Fruit fly (Drosophila melanogaster) whole organism, embryonic: Measurements from ENCODE around the gene dpp.

Source experiments
- Adf1 ChIP-seq: fragments of 200-800 bp; sonication (Bioruptor generic); IDR thresholded peaks from 2 replicates; pipeline ENCODE4 v1.3.6; 2022; ENCODE audit warnings: missing biosample characterization, missing genetic modification characterization
- Antp ChIP-seq: fragments of 200-800 bp; sonication (Bioruptor generic); optimal IDR thresholded peaks from 3 replicates; lab custom pipeline; 2016; ENCODE audit warnings: missing biosample characterization, missing genetic modification characterization
- Asciz ChIP-seq: fragments of 200-800 bp; sonication (Bioruptor generic); optimal IDR thresholded peaks from 2 replicates; lab custom pipeline; 2017; ENCODE audit warnings: missing biosample characterization, mild to moderate bottlenecking, missing genetic modification characterization, missing genetic modification reagents
- Blimp-1 ChIP-seq: fragments of 200-800 bp; sonication (Bioruptor generic); optimal IDR thresholded peaks from 3 replicates; lab custom pipeline; 2018; ENCODE audit warnings: missing biosample characterization, missing genetic modification characterization, mild to moderate bottlenecking, moderate library complexity, missing genetic modification reagents
- C15 ChIP-seq: fragments of 200-800 bp; sonication (Bioruptor generic); IDR thresholded peaks from 3 replicates; pipeline ENCODE4 v1.3.6; 2022; ENCODE audit warnings: missing biosample characterization, missing genetic modification characterization
- CG11504 ChIP-seq: fragments of 200-800 bp; sonication (Bioruptor generic); optimal IDR thresholded peaks from 3 replicates; lab custom pipeline; 2019; ENCODE audit warnings: missing biosample characterization, mild to moderate bottlenecking, missing genetic modification characterization, moderate library complexity
- CG12659 ChIP-seq: fragments of 200-800 bp; sonication (Bioruptor generic); optimal IDR thresholded peaks from 3 replicates; lab custom pipeline; 2017; ENCODE audit warnings: mild to moderate bottlenecking, missing biosample characterization, missing genetic modification reagents, missing genetic modification characterization
- CG13296 ChIP-seq: fragments of 200-800 bp; sonication (Bioruptor generic); optimal IDR thresholded peaks from 3 replicates; lab custom pipeline; 2018; ENCODE audit warnings: missing biosample characterization, mild to moderate bottlenecking, missing genetic modification characterization
- CG13775 ChIP-seq: fragments of 200-800 bp; sonication (Bioruptor generic); optimal IDR thresholded peaks from 3 replicates; lab custom pipeline; 2017; ENCODE audit warnings: missing biosample characterization, mild to moderate bottlenecking, missing genetic modification characterization
- CG13894 ChIP-seq: fragments of 200-800 bp; sonication (Bioruptor generic); optimal IDR thresholded peaks from 3 replicates; lab custom pipeline; 2018; ENCODE audit warnings: missing biosample characterization, mild to moderate bottlenecking, missing genetic modification characterization, moderate library complexity
- CG14667 ChIP-seq: fragments of 200-800 bp; sonication (Bioruptor generic); IDR thresholded peaks from 2 replicates; pipeline ENCODE4 v1.3.6; 2022; ENCODE audit warnings: missing biosample characterization, missing genetic modification characterization
- CG14710 ChIP-seq: fragments of 200-800 bp; sonication (Bioruptor generic); optimal IDR thresholded peaks from 3 replicates; lab custom pipeline; 2019; ENCODE audit warnings: missing biosample characterization, mild to moderate bottlenecking, missing genetic modification characterization, moderate library complexity
- CG17186 ChIP-seq: fragments of 200-800 bp; sonication (Bioruptor generic); optimal IDR thresholded peaks from 3 replicates; lab custom pipeline; 2017; ENCODE audit warnings: missing biosample characterization, missing genetic modification reagents, missing genetic modification characterization
- CG1792 ChIP-seq: fragments of 200-800 bp; sonication (Bioruptor generic); optimal IDR thresholded peaks from 2 replicates; lab custom pipeline; 2016; ENCODE audit warnings: missing biosample characterization, missing genetic modification characterization
- CG18262 ChIP-seq: fragments of 200-800 bp; optimal IDR thresholded peaks from 3 replicates; lab custom pipeline; 2019; ENCODE audit warnings: missing biosample characterization, mild to moderate bottlenecking, missing genetic modification characterization, moderate library complexity
- CG18476 ChIP-seq: fragments of 200-800 bp; sonication (Bioruptor generic); optimal IDR thresholded peaks from 2 replicates; lab custom pipeline; 2016; ENCODE audit warnings: missing biosample characterization, mild to moderate bottlenecking, missing genetic modification characterization
- CG18764 ChIP-seq: fragments of 200-800 bp; sonication (Bioruptor generic); optimal IDR thresholded peaks from 3 replicates; lab custom pipeline; 2016; ENCODE audit warnings: missing biosample characterization, missing genetic modification characterization
- CG3065 ChIP-seq: fragments of 200-800 bp; sonication (Bioruptor generic); optimal IDR thresholded peaks from 2 replicates; lab custom pipeline; 2016; ENCODE audit warnings: missing biosample characterization, missing genetic modification characterization
- CG31441 ChIP-seq: fragments of 200-800 bp; sonication (Bioruptor generic); IDR thresholded peaks from 2 replicates; pipeline ENCODE4 v1.3.6; 2022; ENCODE audit warnings: missing biosample characterization, missing genetic modification characterization
- CG4820 ChIP-seq: fragments of 200-800 bp; sonication (Bioruptor generic); optimal IDR thresholded peaks from 3 replicates; lab custom pipeline; 2016; ENCODE audit warnings: missing biosample characterization, missing genetic modification characterization
- CG4854 ChIP-seq: fragments of 200-800 bp; sonication (Bioruptor generic); optimal IDR thresholded peaks from 2 replicates; lab custom pipeline; 2016; ENCODE audit warnings: missing biosample characterization, missing genetic modification characterization, inconsistent platforms
- CG5953 ChIP-seq: fragments of 200-800 bp; sonication (Bioruptor generic); IDR thresholded peaks from 2 replicates; pipeline ENCODE4 v1.3.6; 2022; ENCODE audit warnings: missing biosample characterization, missing genetic modification characterization
- CG6854 ChIP-seq: fragments of 200-800 bp; sonication (Bioruptor generic); optimal IDR thresholded peaks from 3 replicates; lab custom pipeline; 2017; ENCODE audit warnings: missing biosample characterization, mild to moderate bottlenecking, missing genetic modification characterization
- CG7987 ChIP-seq: fragments of 200-800 bp; sonication (Bioruptor generic); optimal IDR thresholded peaks from 2 replicates; lab custom pipeline; 2018; ENCODE audit warnings: missing biosample characterization, mild to moderate bottlenecking, missing genetic modification characterization, moderate library complexity
- CG8478 ChIP-seq: fragments of >200 bp; optimal IDR thresholded peaks from 2 replicates; lab custom pipeline; 2018
- Dfd ChIP-seq, 2 experiments: fragments of >200 bp; optimal IDR thresholded peaks; 2 replicates each; lab custom pipeline; 2017; ENCODE audit warnings: missing biosample characterization in 2 of 2, missing genetic modification characterization in 2 of 2
- GATAe ChIP-seq: fragments of 200-800 bp; sonication (Bioruptor generic); conservative IDR thresholded peaks from 2 replicates; pipeline ENCODE4 v1.3.6; 2022; ENCODE audit warnings: missing biosample characterization, missing genetic modification characterization
- HLH4C ChIP-seq: fragments of 200-800 bp; sonication (Bioruptor generic); IDR thresholded peaks from 3 replicates; pipeline ENCODE4 v1.3.6; 2022; ENCODE audit warnings: missing biosample characterization, missing genetic modification characterization; ENCODE audit not compliant: partially characterized antibody
- Hey ChIP-seq: fragments of 200-800 bp; sonication (Bioruptor generic); optimal IDR thresholded peaks from 3 replicates; lab custom pipeline; 2018; ENCODE audit warnings: missing biosample characterization, mild to moderate bottlenecking, missing genetic modification characterization
- Med ChIP-seq: fragments of 200-800 bp; sonication (Bioruptor generic); peaks from one replicate; lab custom pipeline; 2016; ENCODE audit warnings: missing biosample characterization, missing genetic modification characterization, mild to moderate bottlenecking, inconsistent platforms, moderate library complexity
- Mes4 ChIP-seq: fragments of 200-800 bp; sonication (Bioruptor generic); optimal IDR thresholded peaks from 2 replicates; lab custom pipeline; 2016; ENCODE audit warnings: missing biosample characterization, missing genetic modification characterization
- Myb ChIP-seq: fragments of 200-800 bp; sonication (Bioruptor generic); optimal IDR thresholded peaks from 2 replicates; lab custom pipeline; 2016; ENCODE audit warnings: missing biosample characterization, missing genetic modification characterization
- NfI ChIP-seq: fragments of 200-800 bp; sonication (Bioruptor generic); optimal IDR thresholded peaks from 3 replicates; lab custom pipeline; 2018; ENCODE audit warnings: missing biosample characterization, mild to moderate bottlenecking, missing genetic modification characterization, moderate library complexity
- Rx ChIP-seq: fragments of 200-800 bp; sonication (Bioruptor generic); IDR thresholded peaks from 2 replicates; pipeline ENCODE4 v1.3.6; 2022; ENCODE audit warnings: missing biosample characterization, missing genetic modification characterization
- Sin3A ChIP-seq: fragments of >200 bp; optimal IDR thresholded peaks from 2 replicates; lab custom pipeline; 2018
- bowl ChIP-seq: fragments of 200-800 bp; sonication (Bioruptor generic); IDR thresholded peaks from 2 replicates; pipeline ENCODE4 v1.3.6; 2022; ENCODE audit warnings: missing biosample characterization, missing genetic modification characterization
- cg ChIP-seq: fragments of 200-800 bp; sonication (Bioruptor generic); optimal IDR thresholded peaks from 3 replicates; lab custom pipeline; 2019; ENCODE audit warnings: missing biosample characterization, mild to moderate bottlenecking, missing genetic modification characterization, moderate library complexity
- chn ChIP-seq: fragments of 200-800 bp; sonication (Bioruptor generic); optimal IDR thresholded peaks from 2 replicates; lab custom pipeline; 2016; ENCODE audit warnings: missing biosample characterization, missing genetic modification characterization
- crol ChIP-seq: fragments of 200-800 bp; sonication (Bioruptor generic); IDR thresholded peaks from 2 replicates; pipeline ENCODE4 v1.3.6; 2022; ENCODE audit warnings: missing biosample characterization, missing genetic modification characterization
- fd96Cb ChIP-seq: fragments of 200-800 bp; sonication (Bioruptor generic); optimal IDR thresholded peaks from 2 replicates; lab custom pipeline; 2018; ENCODE audit warnings: missing biosample characterization, mild to moderate bottlenecking, missing genetic modification characterization, moderate library complexity
- jigr1 ChIP-seq: fragments of 200-800 bp; sonication (Bioruptor generic); IDR thresholded peaks from 3 replicates; pipeline ENCODE4 v1.3.6; 2022; ENCODE audit warnings: missing biosample characterization, missing genetic modification characterization
- ken ChIP-seq: fragments of 200-800 bp; sonication (Bioruptor generic); IDR thresholded peaks from 3 replicates; pipeline ENCODE4 v1.3.6; 2022; ENCODE audit warnings: missing biosample characterization, missing genetic modification characterization
- onecut ChIP-seq: fragments of 200-800 bp; sonication (Bioruptor generic); IDR thresholded peaks from 2 replicates; pipeline ENCODE4 v1.3.6; 2022; ENCODE audit warnings: missing biosample characterization, missing genetic modification characterization
- p53 ChIP-seq: fragments of 200-800 bp; sonication (Bioruptor generic); optimal IDR thresholded peaks from 2 replicates; lab custom pipeline; 2016; ENCODE audit warnings: missing biosample characterization, missing genetic modification characterization
- ro ChIP-seq: fragments of 200-800 bp; sonication (Bioruptor generic); IDR thresholded peaks from 2 replicates; pipeline ENCODE4 v1.3.6; 2022; ENCODE audit warnings: missing biosample characterization, missing genetic modification characterization
- sc ChIP-seq, 3 experiments: fragments of >200 bp in 2 of 3; fragments of 200-800 bp in 1 of 3; sonication (Bioruptor generic) in 1 of 3; optimal IDR thresholded peaks; 2 replicates in 2 of 3; 3 replicates in 1 of 3; lab custom pipeline; 2017; ENCODE audit warnings: mild to moderate bottlenecking in 1 of 3, missing biosample characterization in 1 of 3, missing genetic modification characterization in 1 of 3, missing genetic modification reagents in 1 of 3
- tll ChIP-seq, 2 experiments: fragments of 200-800 bp in 1 of 2; fragments of >200 bp in 1 of 2; sonication (Bioruptor generic) in 1 of 2; optimal IDR thresholded peaks; 2 replicates each; lab custom pipeline; 2017 to 2019; ENCODE audit warnings: missing biosample characterization in 2 of 2, missing genetic modification characterization in 2 of 2, mild to moderate bottlenecking in 1 of 2, moderate library complexity in 1 of 2
- toy ChIP-seq: fragments of 200-800 bp; sonication (Bioruptor generic); IDR thresholded peaks from 2 replicates; pipeline ENCODE4 v1.3.6; 2022; ENCODE audit warnings: missing biosample characterization, missing genetic modification characterization
- tx ChIP-seq: fragments of 200-800 bp; sonication (Bioruptor generic); optimal IDR thresholded peaks from 2 replicates; lab custom pipeline; 2016; ENCODE audit warnings: missing biosample characterization, missing genetic modification characterization
- wek ChIP-seq: fragments of 200-800 bp; sonication (Bioruptor generic); optimal IDR thresholded peaks from 3 replicates; lab custom pipeline; 2018; ENCODE audit warnings: missing biosample characterization, mild to moderate bottlenecking, missing genetic modification characterization, moderate library complexity
- yki ChIP-seq: fragments of >200 bp; optimal IDR thresholded peaks from 3 replicates; lab custom pipeline; 2018

dpp gene

DNA sequence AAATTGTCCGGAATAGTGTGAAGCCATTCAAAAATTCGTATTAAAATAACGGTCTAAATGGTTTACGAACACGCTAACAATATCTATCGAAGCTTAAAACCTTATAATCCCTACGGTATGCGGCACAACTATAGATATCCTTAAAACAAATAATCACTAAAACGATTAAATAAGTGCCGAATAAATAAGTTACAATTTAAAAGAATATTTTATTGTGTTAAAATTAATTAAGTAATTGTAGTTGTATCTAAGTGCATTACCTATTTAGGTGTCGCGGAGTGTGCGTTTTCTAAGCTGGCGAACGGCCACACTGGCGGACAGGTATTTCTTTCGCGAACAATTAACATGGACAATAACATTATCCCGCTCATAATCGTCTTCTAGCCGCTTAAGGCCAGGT lies 47.4 kb upstream of the dpp start, which contains the start of gene Eogt (continued):
- TF ChIP-seq toy (GFP tag; lab: Robert Waterston, UW) = peak; percentile 88
- peak; percentile 92 for TF ChIP-seq CG11504
- peak; percentile 86 for TF ChIP-seq chn
- peak; percentile 71 for TF ChIP-seq CG4854 (GFP tag; lab: Kevin White, UChicago)
- peak; percentile 86 for TF ChIP-seq CG31441
- peak; percentile 86 for TF ChIP-seq CG3065
- peak in 1 of 2 experiments; percentile 28 for TF ChIP-seq tll (GFP tag; optimal IDR thresholded peaks at IDR 0.05; lab: Kevin White, UChicago)
- peak; percentile 50 for TF ChIP-seq CG7987
- peak; percentile 37 for TF ChIP-seq tx (GFP tag; lab: Kevin White, UChicago)
- TF ChIP-seq Myb (GFP tag; lab: Kevin White, UChicago) = peak; percentile 95
- peak; percentile 92 for TF ChIP-seq ro
- TF ChIP-seq Mes4 (GFP tag; lab: Kevin White, UChicago) = peak; percentile 51
- TF ChIP-seq CG17186 (GFP tag; lab: Kevin White, UChicago) = peak; percentile 64
- TF ChIP-seq p53 (GFP tag; lab: Kevin White, UChicago) = peak; percentile 23
- TF ChIP-seq CG14667 = peak; percentile 95
- no peak for TF ChIP-seq sc (optimal IDR thresholded peaks at IDR 0.05; lab: Kevin White, UChicago)
- peak; percentile 85 for TF ChIP-seq sc (GFP tag; optimal IDR thresholded peaks at IDR 0.05; lab: Kevin White, UChicago)
- TF ChIP-seq wek = peak; percentile 75
- TF ChIP-seq crol (GFP tag; lab: Robert Waterston, UW) = peak; percentile 54; the same call in 1 of the 2 replicates
- TF ChIP-seq CG1792 (GFP tag; lab: Kevin White, UChicago) = peak; percentile 27
- TF ChIP-seq fd96Cb (tag; lab: Kevin White, UChicago) = peak; percentile 93
- TF ChIP-seq onecut (GFP tag; lab: Robert Waterston, UW) = peak; percentile 90
- peak; percentile 93 for TF ChIP-seq CG18262 (tag; lab: Kevin White, UChicago)
- TF ChIP-seq Med (GFP tag; lab: Kevin White, UChicago) = peak; percentile 95
- TF ChIP-seq HLH4C (GFP tag; lab: Robert Waterston, UW) = no peak
- peak; percentile 45 for TF ChIP-seq Antp (GFP tag; lab: Kevin White, UChicago)
- TF ChIP-seq Adf1 (GFP tag; lab: Robert Waterston, UW) = peak; percentile 77
- TF ChIP-seq NfI (GFP tag; lab: Kevin White, UChicago) = peak; percentile 91
- TF ChIP-seq yki = no peak
- TF ChIP-seq jigr1 (GFP tag; lab: Robert Waterston, UW) = peak; percentile 95
- peak; percentile 93 for TF ChIP-seq CG13775 (GFP tag; lab: Kevin White, UChicago)
- peak; percentile 51 for TF ChIP-seq CG6854 (GFP tag; lab: Kevin White, UChicago)
- TF ChIP-seq CG4820 (GFP tag; lab: Kevin White, UChicago) = peak; percentile 91
- peak; percentile 94 for TF ChIP-seq CG5953 (GFP tag; lab: Robert Waterston, UW)
- peak; percentile 94 for TF ChIP-seq Rx (GFP tag; lab: Robert Waterston, UW)
- TF ChIP-seq Blimp-1 (GFP tag; lab: Kevin White, UChicago) = peak; percentile 82
- TF ChIP-seq Sin3A (lab: Kevin White, UChicago) = peak; percentile 31
- TF ChIP-seq Hey (tag; lab: Kevin White, UChicago) = peak; percentile 40
- peak; percentile 79 for TF ChIP-seq CG13296
- no peak for TF ChIP-seq CG8478 (lab: Kevin White, UChicago)
- TF ChIP-seq CG13894 (tag; lab: Kevin White, UChicago) = peak; percentile 85
- peak; percentile 86 for TF ChIP-seq CG18476 (GFP tag; lab: Kevin White, UChicago)
- no peak for TF ChIP-seq cg (GFP tag; lab: Kevin White, UChicago)
- TF ChIP-seq C15 (GFP tag; lab: Robert Waterston, UW) = peak; percentile 71; the same call in 1 of the 3 replicates
- TF ChIP-seq GATAe = peak; percentile 82
- TF ChIP-seq CG14710 (tag; lab: Kevin White, UChicago) = peak; percentile 93
- peak; percentile 88 for TF ChIP-seq bowl (GFP tag; lab: Robert Waterston, UW)
- TF ChIP-seq CG12659 (GFP tag; lab: Kevin White, UChicago) = peak; percentile 95
- TF ChIP-seq CG18764 = peak; percentile 82
- TF ChIP-seq Asciz (GFP tag; lab: Kevin White, UChicago) = peak; percentile 69
- TF ChIP-seq ken (GFP tag; lab: Robert Waterston, UW) = peak; percentile 98
- TF ChIP-seq Dfd (GFP tag; optimal IDR thresholded peaks at IDR 0.05; lab: Kevin White, UChicago) = peak in 1 of 2 experiments; percentile 63
